Fruit fly (Drosophila melanogaster): ENCODE measurements around the gene CG4911.

The CG4911 gene

dm6 chr3L:9033999-9034626, 38.4 kb downstream of the CG4911 start (continued):
- TF ChIP-seq amos (GFP tag; IDR thresholded peaks at IDR 0.05; ENCODE audit: partially characterized antibody) (no peak), Mrtf (GFP tag; IDR thresholded peaks at IDR 0.05) (peak; percentile 66; the same call in 1 of the 3 replicates), Dll (GFP tag; IDR thresholded peaks at IDR 0.05; ENCODE audit: partially characterized antibody) (no peak), CG6791 (GFP tag; IDR thresholded peaks at IDR 0.05; ENCODE audit: partially characterized antibody) (no peak), tap (tag; optimal IDR thresholded peaks at IDR 0.05) (peak; percentile 74), otp (GFP tag; IDR thresholded peaks at IDR 0.05) (peak; percentile 72; the same call in 2 of the 3 replicates), CG16863 (GFP tag; optimal IDR thresholded peaks at IDR 0.05) (peak; percentile 59), CG3726 (GFP tag; IDR thresholded peaks at IDR 0.05) (0 out of 3 replicates have a peak, but pooled peaks have one; percentile 5), sna (GFP tag; IDR thresholded peaks at IDR 0.05; ENCODE audit: partially characterized antibody) (no peak), jing (GFP tag; optimal IDR thresholded peaks at IDR 0.05) (no peak), CG8281 (tag; optimal IDR thresholded peaks at IDR 0.05) (no peak), Bgb (GFP tag; IDR thresholded peaks at IDR 0.05; ENCODE audit: partially characterized antibody) (no peak), CG7271 (tag; optimal IDR thresholded peaks at IDR 0.05) (peak; percentile 87), CG11695 (GFP tag; IDR thresholded peaks at IDR 0.05) (0 out of 3 replicates have a peak, but pooled peaks have one; percentile 52), gsb-n (tag; optimal IDR thresholded peaks at IDR 0.05) (peak; percentile 15), CG18764 (GFP tag; optimal IDR thresholded peaks at IDR 0.05) (peak; percentile 55), CG13287 (GFP tag; IDR thresholded peaks at IDR 0.05; ENCODE audit: partially characterized antibody) (no peak), grau (tag; optimal IDR thresholded peaks at IDR 0.05) (peak; percentile 41), BtbVII (GFP tag; optimal IDR thresholded peaks at IDR 0.05) (peak; percentile 28), HHEX (GFP tag; optimal IDR thresholded peaks at IDR 0.05) (peak; percentile 31), CG7987 (GFP tag; optimal IDR thresholded peaks at IDR 0.05) (no peak), CG17568 (GFP tag; optimal IDR thresholded peaks at IDR 0.05) (no peak), CG3163 (GFP tag; optimal IDR thresholded peaks at IDR 0.05) (no peak), CG15514 (GFP tag; optimal IDR thresholded peaks at IDR 0.05) (no peak), BEAF-32 (GFP tag; optimal IDR thresholded peaks at IDR 0.05) (no peak), CG4854 (GFP tag; optimal IDR thresholded peaks at IDR 0.05) (peak; percentile 36), gsb (GFP tag; IDR thresholded peaks at IDR 0.05) (no peak), CG34224 (GFP tag; IDR thresholded peaks at IDR 0.05; ENCODE audit: partially characterized antibody) (no peak), bab2 (GFP tag; optimal IDR thresholded peaks at IDR 0.05) (peak; percentile 41), CG13775 (GFP tag; optimal IDR thresholded peaks at IDR 0.05) (peak; percentile 33), CG17802 (tag; optimal IDR thresholded peaks at IDR 0.05) (peak; percentile 0), peb (GFP tag; IDR thresholded peaks at IDR 0.05) (peak; percentile 63; the same call in 1 of the 2 replicates), stwl (tag; optimal IDR thresholded peaks at IDR 0.05) (no peak), CG10565 (GFP tag; optimal IDR thresholded peaks at IDR 0.05) (peak; percentile 36), bowl (GFP tag; IDR thresholded peaks at IDR 0.05) (no peak), NK7.1 (GFP tag; optimal IDR thresholded peaks at IDR 0.05) (no peak), pnt (GFP tag; optimal IDR thresholded peaks at IDR 0.05) (no peak), Spps (tag; optimal IDR thresholded peaks at IDR 0.05) (peak; percentile 85), trem (tag; optimal IDR thresholded peaks at IDR 0.05) (peak; percentile 78), CG4282 (GFP tag; optimal IDR thresholded peaks at IDR 0.05) (no peak), CG9437 (GFP tag; optimal IDR thresholded peaks at IDR 0.05) (no peak), grn (GFP tag; optimal IDR thresholded peaks at IDR 0.05) (no peak), da (GFP tag; optimal IDR thresholded peaks at IDR 0.05) (no peak), H15 (GFP tag; IDR thresholded peaks at IDR 0.05) (peak; percentile 70), slbo (GFP tag; IDR thresholded peaks at IDR 0.05) (peak; percentile 37; the same call in 1 of the 2 replicates), CG13123 (GFP tag; optimal IDR thresholded peaks at IDR 0.05) (no peak), CG4707 (GFP tag; optimal IDR thresholded peaks at IDR 0.05) (peak; percentile 4), CG1832 (GFP tag; optimal IDR thresholded peaks at IDR 0.05) (no peak), CG17361 (GFP tag; IDR thresholded peaks at IDR 0.05) (peak; percentile 33; the same call in 2 of the 3 replicates)
